Fruit fly (Drosophila melanogaster) whole organism, prepupa: ENCODE measurements around the gene CG12481.
A peak's percentile ranks its signal among the peaks of the same experiment; 100 is the strongest.

Experiments used
- CG15336 ChIP-seq: fragments of 200-800 bp; sonication (Bioruptor generic); IDR thresholded peaks from 2 replicates; pipeline ENCODE4 v1.3.6; 2022; ENCODE audit warnings: missing biosample characterization, missing genetic modification characterization
- CG6854 ChIP-seq: fragments of 200-800 bp; sonication (Bioruptor generic); optimal IDR thresholded peaks from 2 replicates; lab custom pipeline; 2017; ENCODE audit warnings: missing biosample characterization, mild to moderate bottlenecking, missing genetic modification characterization
- Eip78C ChIP-seq: fragments of 200-800 bp; sonication (Bioruptor generic); peaks from one replicate; lab custom pipeline; 2016; ENCODE audit warnings: missing biosample characterization, missing genetic modification characterization
- Gug ChIP-seq: fragments of 200-800 bp; sonication (Bioruptor generic); IDR thresholded peaks from 2 replicates; pipeline ENCODE4 v1.3.6; 2022; ENCODE audit warnings: missing biosample characterization, missing genetic modification characterization
- achi ChIP-seq: fragments of 200-800 bp; sonication (Bioruptor generic); optimal IDR thresholded peaks from 3 replicates; lab custom pipeline; 2016; ENCODE audit warnings: missing biosample characterization, missing genetic modification characterization

Gene CG12481

dm6 chrX:14234468-14234867, 47.4 kb downstream of the CG12481 start:
- peak; percentile 4 for TF ChIP-seq CG6854 (GFP tag; lab: Kevin White, UChicago)
- peak; percentile 13 for TF ChIP-seq Eip78C (GFP tag; lab: Kevin White, UChicago)
- no peak for TF ChIP-seq CG15336
- no peak for TF ChIP-seq Gug (GFP tag; lab: Robert Waterston, UW)
- no peak for TF ChIP-seq achi (GFP tag; lab: Kevin White, UChicago)
